Worm (Caenorhabditis elegans) whole organism, late embryonic: ENCODE data around the gene hda-2.

Source experiments
- F13H6.1 ChIP-seq: sonication (generic microtip); optimal IDR thresholded peaks from 2 replicates; lab custom pipeline; 2016; ENCODE audit warnings: missing genetic modification characterization, missing compliant biosample characterization
- ama-1 ChIP-seq: fragments of 150-350 bp; optimal IDR thresholded peaks from 2 replicates; lab custom pipeline; 2014
- ceh-22 ChIP-seq: sonication (generic microtip); optimal IDR thresholded peaks from 2 replicates; lab custom pipeline; 2017; ENCODE audit warnings: missing biosample characterization, missing genetic modification characterization
- ceh-24 ChIP-seq: sonication (generic microtip); optimal IDR thresholded peaks from 2 replicates; lab custom pipeline; 2016; ENCODE audit warnings: mild to moderate bottlenecking, missing genetic modification characterization, missing compliant biosample characterization
- dmd-4 ChIP-seq: sonication (generic microtip); optimal IDR thresholded peaks from 2 replicates; lab custom pipeline; 2016; ENCODE audit warnings: borderline replicate concordance, missing genetic modification characterization, missing compliant biosample characterization
- elt-4 ChIP-seq: sonication (generic microtip); optimal IDR thresholded peaks from 2 replicates; lab custom pipeline; 2016; ENCODE audit warnings: missing genetic modification characterization, missing compliant biosample characterization
- eyg-1 ChIP-seq: sonication (generic microtip); optimal IDR thresholded peaks from 2 replicates; lab custom pipeline; 2016; ENCODE audit warnings: missing genotype, missing genetic modification characterization, missing compliant biosample characterization
- fax-1 ChIP-seq: sonication (generic microtip); optimal IDR thresholded peaks from 2 replicates; lab custom pipeline; 2016; ENCODE audit warnings: missing genotype, missing genetic modification characterization, missing compliant biosample characterization
- gmeb-2 ChIP-seq: sonication (generic microtip); optimal IDR thresholded peaks from 2 replicates; lab custom pipeline; 2016; ENCODE audit warnings: missing genetic modification characterization, inconsistent platforms, missing compliant biosample characterization
- hlh-13 ChIP-seq: fragments of 200-800 bp; sonication (Bioruptor generic); optimal IDR thresholded peaks from 2 replicates; lab custom pipeline; 2018; ENCODE audit warnings: mild to moderate bottlenecking, missing genetic modification characterization, missing compliant biosample characterization
- nhr-11 ChIP-seq: fragments of 150-350 bp; optimal IDR thresholded peaks from 2 replicates; lab custom pipeline; 2014; ENCODE audit warnings: missing biosample characterization, missing genetic modification characterization
- odd-2 ChIP-seq: sonication (generic microtip); optimal IDR thresholded peaks from 2 replicates; lab custom pipeline; 2017; ENCODE audit warnings: antibody characterized with exemption, mild to moderate bottlenecking, missing genetic modification characterization, missing compliant biosample characterization
- pha-4 ChIP-seq: fragments of 150-350 bp; optimal IDR thresholded peaks from 2 replicates; lab custom pipeline; 2018; ENCODE audit warnings: missing biosample characterization, missing genetic modification reagents, missing genetic modification characterization
- pqm-1 ChIP-seq: sonication (generic microtip); optimal IDR thresholded peaks from 2 replicates; lab custom pipeline; 2016; ENCODE audit warnings: missing genetic modification characterization, missing compliant biosample characterization

ce11 chrII:8001428-8001827, 20.9 kb downstream of the hda-2 start:
- TF ChIP-seq ceh-24 (no peak), dmd-4 (tag; lab: Kevin White, UChicago) (no peak), ama-1 (lab: Kevin White, UChicago) (no peak), pqm-1 (no peak), elt-4 (no peak), odd-2 (no peak), eyg-1 (no peak), F13H6.1 (tag; lab: Kevin White, UChicago) (no peak), nhr-11 (no peak), ceh-22 (no peak), pha-4 (tag; lab: Kevin White, UChicago) (no peak), gmeb-2 (tag; lab: Kevin White, UChicago) (no peak), fax-1 (tag; lab: Kevin White, UChicago) (no peak), hlh-13 (GFP tag; lab: Kevin White, UChicago) (no peak)
